Fruit fly (Drosophila melanogaster) whole organism: ENCODE data around the gene CG18281.

Experiments
- Dll ChIP-seq: fragments of >200 bp; optimal IDR thresholded peaks from 2 replicates; lab custom pipeline; 2017
- pan ChIP-seq: fragments of >200 bp; optimal IDR thresholded peaks from 2 replicates; lab custom pipeline; 2017
- psq ChIP-seq: fragments of >200 bp; optimal IDR thresholded peaks from 2 replicates; lab custom pipeline; 2017
- usp ChIP-seq: fragments of >200 bp; optimal IDR thresholded peaks from 2 replicates; lab custom pipeline; 2017; ENCODE audit warnings: missing biosample characterization, missing genetic modification characterization, mixed read lengths

DNA sequence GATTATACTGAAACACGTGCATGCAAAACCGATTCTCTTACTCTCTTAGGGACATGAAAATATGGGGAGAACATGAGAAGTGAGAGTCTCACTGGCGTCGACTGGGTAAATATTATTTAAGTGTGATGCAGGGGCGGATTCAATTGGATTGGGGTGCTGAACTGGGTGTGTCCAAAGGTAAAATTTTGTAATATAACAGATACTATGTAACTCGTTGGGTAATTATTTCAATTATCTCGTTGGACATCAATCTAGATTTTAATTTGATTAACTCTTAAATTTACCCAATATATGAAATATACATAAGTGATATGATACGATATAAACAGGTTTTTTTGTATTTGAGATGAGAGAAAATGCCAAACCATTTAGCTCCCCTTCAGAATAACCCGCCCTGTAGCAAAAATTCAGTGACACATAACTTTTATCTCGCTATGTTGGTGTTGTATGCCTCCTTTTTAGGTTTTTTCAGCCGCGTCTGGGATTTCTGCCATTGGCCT, 8.6 kb downstream of the CG18281 start:
- TF ChIP-seq Dll (lab: Kevin White, UChicago): no peak
- no peak for TF ChIP-seq psq
- TF ChIP-seq pan (lab: Kevin White, UChicago): no peak
- TF ChIP-seq usp (GFP tag; lab: Kevin White, UChicago): no peak
